Worm (Caenorhabditis elegans) whole organism, L2 larva: Measurements from ENCODE around the gene C07A9.10.
"Not testable (repeated sequence)": the region's sequence is repeated elsewhere in the genome, so short reads cannot be mapped to it uniquely, and the experiment has no call there.

ENCODE experiments used
- R02D3.7 ChIP-seq: fragments of 150-350 bp; optimal IDR thresholded peaks from 2 replicates; lab custom pipeline; 2014; ENCODE audit warnings: missing biosample characterization, missing genetic modification characterization
- Y55F3AM.14 ChIP-seq: fragments of 200-800 bp; sonication (Bioruptor generic); optimal IDR thresholded peaks from 2 replicates; lab custom pipeline; 2018; ENCODE audit warnings: mild to moderate bottlenecking, missing genetic modification characterization, missing compliant biosample characterization
- ZK546.5 ChIP-seq: sonication (generic microtip); optimal IDR thresholded peaks from 2 replicates; lab custom pipeline; 2017; ENCODE audit warnings: missing biosample characterization, missing genetic modification characterization
- ama-1 ChIP-seq: fragments of 150-350 bp; optimal IDR thresholded peaks from 2 replicates; lab custom pipeline; 2018; ENCODE audit warnings: inconsistent platforms
- blmp-1 ChIP-seq: sonication (generic microtip); optimal IDR thresholded peaks from 2 replicates; lab custom pipeline; 2017; ENCODE audit warnings: missing genetic modification characterization, mild to moderate bottlenecking, missing compliant biosample characterization, antibody characterized with exemption, moderate library complexity; ENCODE audit not compliant: insufficient read depth
- ceh-82 ChIP-seq: fragments of 150-350 bp; optimal IDR thresholded peaks from 2 replicates; lab custom pipeline; 2014; ENCODE audit warnings: missing biosample characterization, missing genetic modification characterization
- lin-11 ChIP-seq: fragments of 150-350 bp; sonication (generic microtip); optimal IDR thresholded peaks from 2 replicates; lab custom pipeline; 2014; ENCODE audit warnings: missing biosample characterization, missing genetic modification characterization, inconsistent platforms, mixed read lengths
- lsy-2 ChIP-seq, 2 experiments: fragments of 150-350 bp in 1 of 2; sonication (generic microtip) in 1 of 2; optimal IDR thresholded peaks; 2 replicates each; lab custom pipeline; 2014 to 2017; ENCODE audit warnings: missing biosample characterization in 2 of 2, missing genetic modification characterization in 2 of 2
- mab-5 ChIP-seq: fragments of 150-350 bp; optimal IDR thresholded peaks from 2 replicates; lab custom pipeline; 2014; ENCODE audit warnings: missing biosample characterization, missing genetic modification characterization
- nhr-10 ChIP-seq: sonication (generic microtip); optimal IDR thresholded peaks from 2 replicates; lab custom pipeline; 2017; ENCODE audit warnings: missing biosample characterization, missing genetic modification characterization
- nhr-11 ChIP-seq: fragments of 150-350 bp; optimal IDR thresholded peaks from 2 replicates; lab custom pipeline; 2014; ENCODE audit warnings: missing biosample characterization, missing genetic modification characterization
- ztf-11 ChIP-seq: sonication (generic microtip); optimal IDR thresholded peaks from 2 replicates; lab custom pipeline; 2017; ENCODE audit warnings: missing biosample characterization, missing genetic modification characterization

- TF ChIP-seq Y55F3AM.14; ama-1 (lab: Kevin White, UChicago); mab-5 (tag; lab: Kevin White, UChicago); nhr-11; nhr-10 (tag; lab: Kevin White, UChicago); ztf-11 (tag; lab: Kevin White, UChicago); R02D3.7 (tag; lab: Kevin White, UChicago); ceh-82 (tag; lab: Kevin White, UChicago); lsy-2 (tag; optimal IDR thresholded peaks at IDR 0.05; lab: Kevin White, UChicago); blmp-1 (tag; lab: Kevin White, UChicago); lin-11 (tag; lab: Kevin White, UChicago); ZK546.5 (tag; lab: Kevin White, UChicago): not testable (repeated sequence)
These were observed 4.7 kb downstream of the C07A9.10 start, which contains the start of gene C07A9.13 for ce11 chrIII:9681206-9681605.
